Fruit fly (Drosophila melanogaster): Measurements from ENCODE around the gene Fadd.

Gene Fadd

dm6 chr3R:22049134-22049796 lies 15.0 kb downstream of the Fadd start (continued):
- TF ChIP-seq CG9876 (GFP tag; optimal IDR thresholded peaks at IDR 0.05) (no peak), CrebB (tag; optimal IDR thresholded peaks at IDR 0.05) (peak; percentile 52), MESR4 (GFP tag; optimal IDR thresholded peaks at IDR 0.05) (peak; percentile 7), corto (GFP tag; optimal IDR thresholded peaks at IDR 0.05) (no peak), Scr (GFP tag; IDR thresholded peaks at IDR 0.05; ENCODE audit: partially characterized antibody) (no peak), CG10321 (GFP tag; IDR thresholded peaks at IDR 0.05) (peak; percentile 66), ash1 (GFP tag; optimal IDR thresholded peaks at IDR 0.05) (no peak), D (optimal IDR thresholded peaks at IDR 0.05) (no peak), D (GFP tag; optimal IDR thresholded peaks at IDR 0.05) (peak; percentile 75), CkIIα-i1 (GFP tag; IDR thresholded peaks at IDR 0.05) (0 out of 2 replicates have a peak, but pooled peaks have one; percentile 40), CG2202 (tag; optimal IDR thresholded peaks at IDR 0.05) (peak; percentile 47), CG12155 (GFP tag; optimal IDR thresholded peaks at IDR 0.05) (peak; percentile 66), CTCF (GFP tag; optimal IDR thresholded peaks at IDR 0.05) (peak; percentile 16), YL-1 (GFP tag; optimal IDR thresholded peaks at IDR 0.05) (no peak), yki (optimal IDR thresholded peaks at IDR 0.05) (no peak), pfk (GFP tag; optimal IDR thresholded peaks at IDR 0.05) (no peak), CG1832 (GFP tag; optimal IDR thresholded peaks at IDR 0.05) (no peak), CG32772 (GFP tag; IDR thresholded peaks at IDR 0.05) (peak; percentile 81), nau (GFP tag; optimal IDR thresholded peaks at IDR 0.05) (peak; percentile 66), Hey (tag; optimal IDR thresholded peaks at IDR 0.05) (peak; percentile 82), CG10543 (GFP tag; optimal IDR thresholded peaks at IDR 0.05) (peak; percentile 53), CG12659 (GFP tag; optimal IDR thresholded peaks at IDR 0.05) (peak; percentile 81), pzg (GFP tag; optimal IDR thresholded peaks at IDR 0.05) (no peak), CG11398 (GFP tag; optimal IDR thresholded peaks at IDR 0.05) (peak; percentile 64), CG12942 (GFP tag; optimal IDR thresholded peaks at IDR 0.05) (peak; percentile 58), phol (tag; optimal IDR thresholded peaks at IDR 0.05) (peak; percentile 76), Xbp1 (GFP tag; optimal IDR thresholded peaks at IDR 0.05) (peak; percentile 82), CG11560 (tag; IDR thresholded peaks at IDR 0.05) (peak; percentile 36; the same call in 1 of the 3 replicates), gem (tag; optimal IDR thresholded peaks at IDR 0.05) (peak; percentile 89), pum (GFP tag; optimal IDR thresholded peaks at IDR 0.05) (peak; percentile 68), kah (GFP tag; optimal IDR thresholded peaks at IDR 0.05) (peak; percentile 68), NK7.1 (GFP tag; optimal IDR thresholded peaks at IDR 0.05) (peak; percentile 64), Sin3A (optimal IDR thresholded peaks at IDR 0.05) (no peak), chinmo (GFP tag; IDR thresholded peaks at IDR 0.05; ENCODE audit: partially characterized antibody) (0 out of 4 replicates have a peak, but pooled peaks have one; percentile 49), CG4424 (GFP tag; optimal IDR thresholded peaks at IDR 0.05) (peak; percentile 76), CG18011 (GFP tag; optimal IDR thresholded peaks at IDR 0.05) (peak; percentile 51), TFAM (GFP tag; optimal IDR thresholded peaks at IDR 0.05) (no peak), jing (GFP tag; optimal IDR thresholded peaks at IDR 0.05) (peak; percentile 72), CG9437 (GFP tag; optimal IDR thresholded peaks at IDR 0.05) (peak; percentile 62), Jarid2 (GFP tag; optimal IDR thresholded peaks at IDR 0.05) (peak; percentile 52), CG14860 (GFP tag; IDR thresholded peaks at IDR 0.05; ENCODE audit: partially characterized antibody) (no peak), Oaz (GFP tag; IDR thresholded peaks at IDR 0.05) (peak; percentile 64), gcm2 (GFP tag; optimal IDR thresholded peaks at IDR 0.05) (peak; percentile 6), Awh (GFP tag; IDR thresholded peaks at IDR 0.05) (peak; percentile 74), CG3163 (GFP tag; optimal IDR thresholded peaks at IDR 0.05) (peak; percentile 32), Bgb (GFP tag; IDR thresholded peaks at IDR 0.05; ENCODE audit: partially characterized antibody) (0 out of 2 replicates have a peak, but pooled peaks have one; percentile 10), ssp (GFP tag; IDR thresholded peaks at IDR 0.05) (no peak; the same call in 1 of the 2 replicates), Fer1 (GFP tag; optimal IDR thresholded peaks at IDR 0.05) (peak; percentile 88), cwo (GFP tag; optimal IDR thresholded peaks at IDR 0.05) (peak; percentile 96), CG4854 (GFP tag; optimal IDR thresholded peaks at IDR 0.05) (peak; percentile 35)

All from whole organism, embryonic.